Fruit fly (Drosophila melanogaster) whole organism, prepupa: ENCODE results near the gene CG6163.

Source experiments
- Blimp-1 ChIP-seq: fragments of 200-800 bp; sonication (Bioruptor generic); optimal IDR thresholded peaks from 3 replicates; lab custom pipeline; 2017; ENCODE audit warnings: missing biosample characterization, missing genetic modification characterization, mild to moderate bottlenecking, moderate library complexity, missing genetic modification reagents
- CG10631 ChIP-seq: fragments of 200-800 bp; sonication (Bioruptor generic); optimal IDR thresholded peaks from 2 replicates; lab custom pipeline; 2016; ENCODE audit warnings: missing biosample characterization, missing genetic modification characterization
- CG10669 ChIP-seq: fragments of 200-800 bp; sonication (Bioruptor generic); optimal IDR thresholded peaks from 3 replicates; lab custom pipeline; 2018; ENCODE audit warnings: missing biosample characterization, mild to moderate bottlenecking, missing genetic modification characterization, moderate library complexity
- CG11762 ChIP-seq: fragments of 200-800 bp; sonication (Bioruptor generic); optimal IDR thresholded peaks from 3 replicates; lab custom pipeline; 2016; ENCODE audit warnings: missing biosample characterization, missing genetic modification characterization; ENCODE audit not compliant: insufficient read depth
- CG15336 ChIP-seq: fragments of 200-800 bp; sonication (Bioruptor generic); IDR thresholded peaks from 2 replicates; pipeline ENCODE4 v1.3.6; 2022; ENCODE audit warnings: missing biosample characterization, missing genetic modification characterization
- CG1621 ChIP-seq: fragments of 200-800 bp; sonication (Bioruptor generic); optimal IDR thresholded peaks from 3 replicates; lab custom pipeline; 2018; ENCODE audit warnings: missing biosample characterization, mild to moderate bottlenecking, missing genetic modification characterization
- CG16779 ChIP-seq: fragments of 200-800 bp; sonication (Bioruptor generic); optimal IDR thresholded peaks from 3 replicates; lab custom pipeline; 2017; ENCODE audit warnings: missing biosample characterization, mild to moderate bottlenecking, missing genetic modification characterization
- CG3032 ChIP-seq: fragments of 200-800 bp; optimal IDR thresholded peaks from 2 replicates; lab custom pipeline; 2019; ENCODE audit warnings: missing biosample characterization, mild to moderate bottlenecking, missing genetic modification characterization, moderate library complexity
- CG31627 ChIP-seq: fragments of 200-800 bp; sonication (Bioruptor generic); optimal IDR thresholded peaks from 3 replicates; lab custom pipeline; 2016; ENCODE audit warnings: missing biosample characterization, missing genetic modification characterization
- CG6163 ChIP-seq: fragments of 200-800 bp; sonication (Bioruptor generic); IDR thresholded peaks from 3 replicates; pipeline ENCODE4 v1.3.6; 2022; ENCODE audit warnings: missing biosample characterization, missing genetic modification characterization
- CG6276 ChIP-seq: fragments of 200-800 bp; sonication (Bioruptor generic); optimal IDR thresholded peaks from 2 replicates; lab custom pipeline; 2017; ENCODE audit warnings: missing biosample characterization, mild to moderate bottlenecking, missing genetic modification characterization
- CG6792 ChIP-seq: fragments of 200-800 bp; sonication (Bioruptor generic); optimal IDR thresholded peaks from 3 replicates; lab custom pipeline; 2016; ENCODE audit warnings: missing biosample characterization, missing genetic modification characterization
- CG6808 ChIP-seq: fragments of 200-800 bp; sonication (Bioruptor generic); optimal IDR thresholded peaks from 3 replicates; lab custom pipeline; 2017; ENCODE audit warnings: missing biosample characterization, missing genetic modification characterization, mild to moderate bottlenecking, moderate library complexity, missing genetic modification reagents
- CG6854 ChIP-seq: fragments of 200-800 bp; sonication (Bioruptor generic); optimal IDR thresholded peaks from 2 replicates; lab custom pipeline; 2017; ENCODE audit warnings: missing biosample characterization, mild to moderate bottlenecking, missing genetic modification characterization
- CG7368 ChIP-seq: fragments of 200-800 bp; sonication (Bioruptor generic); optimal IDR thresholded peaks from 3 replicates; lab custom pipeline; 2016; ENCODE audit warnings: missing biosample characterization, missing genetic modification characterization
- CG8119 ChIP-seq: fragments of 200-800 bp; sonication (Bioruptor generic); IDR thresholded peaks from 3 replicates; pipeline ENCODE4 v1.3.6; 2022; ENCODE audit warnings: missing biosample characterization, missing genetic modification characterization
- CG8319 ChIP-seq: fragments of 200-800 bp; sonication (Bioruptor generic); optimal IDR thresholded peaks from 3 replicates; lab custom pipeline; 2016; ENCODE audit warnings: missing biosample characterization, missing genetic modification characterization
- CG8632 ChIP-seq: fragments of 200-800 bp; sonication (Bioruptor generic); optimal IDR thresholded peaks from 3 replicates; lab custom pipeline; 2016; ENCODE audit warnings: missing biosample characterization, missing genetic modification characterization
- Eip75B ChIP-seq: fragments of 200-800 bp; sonication (Bioruptor generic); optimal IDR thresholded peaks from 3 replicates; lab custom pipeline; 2016; ENCODE audit warnings: missing biosample characterization, missing genetic modification characterization
- Eip78C ChIP-seq: fragments of 200-800 bp; sonication (Bioruptor generic); peaks from one replicate; lab custom pipeline; 2016; ENCODE audit warnings: missing biosample characterization, missing genetic modification characterization
- Eip93F ChIP-seq: fragments of 200-800 bp; sonication (Bioruptor generic); optimal IDR thresholded peaks from 2 replicates; lab custom pipeline; 2016; ENCODE audit warnings: missing biosample characterization, mild to moderate bottlenecking, missing genetic modification characterization
- Ets96B ChIP-seq: fragments of 200-800 bp; optimal IDR thresholded peaks from 2 replicates; lab custom pipeline; 2019; ENCODE audit warnings: missing biosample characterization, mild to moderate bottlenecking, missing genetic modification characterization, moderate library complexity
- Gug ChIP-seq: fragments of 200-800 bp; sonication (Bioruptor generic); IDR thresholded peaks from 2 replicates; pipeline ENCODE4 v1.3.6; 2022; ENCODE audit warnings: missing biosample characterization, missing genetic modification characterization
- Hr38 ChIP-seq: sonication (Bioruptor generic); optimal IDR thresholded peaks from 2 replicates; lab custom pipeline; 2016; ENCODE audit warnings: missing biosample characterization, missing genetic modification characterization
- Hr39 ChIP-seq: fragments of 200-800 bp; sonication (Bioruptor generic); optimal IDR thresholded peaks from 2 replicates; lab custom pipeline; 2016; ENCODE audit warnings: missing biosample characterization, missing genetic modification characterization
- Hr4 ChIP-seq: fragments of 200-800 bp; sonication (Bioruptor generic); optimal IDR thresholded peaks from 3 replicates; lab custom pipeline; 2016; ENCODE audit warnings: missing biosample characterization, missing genetic modification characterization
- Lpt ChIP-seq: fragments of 200-800 bp; sonication (Bioruptor generic); optimal IDR thresholded peaks from 3 replicates; lab custom pipeline; 2016; ENCODE audit warnings: missing biosample characterization, missing genetic modification characterization
- Met ChIP-seq: fragments of 200-800 bp; sonication (Bioruptor generic); optimal IDR thresholded peaks from 3 replicates; lab custom pipeline; 2016; ENCODE audit warnings: missing biosample characterization, missing genetic modification characterization
- OdsH ChIP-seq: fragments of 200-800 bp; sonication (Bioruptor generic); optimal IDR thresholded peaks from 3 replicates; lab custom pipeline; 2016; ENCODE audit warnings: missing biosample characterization, missing genetic modification characterization
- Smox ChIP-seq: fragments of 200-800 bp; sonication (Bioruptor generic); optimal IDR thresholded peaks from 3 replicates; lab custom pipeline; 2016; ENCODE audit warnings: missing biosample characterization, missing genetic modification characterization
- Sox102F ChIP-seq: fragments of 200-800 bp; sonication (Bioruptor generic); optimal IDR thresholded peaks from 2 replicates; lab custom pipeline; 2016; ENCODE audit warnings: missing biosample characterization, mild to moderate bottlenecking, missing genetic modification characterization
- Sox14 ChIP-seq: fragments of 200-800 bp; sonication (Bioruptor generic); optimal IDR thresholded peaks from 3 replicates; lab custom pipeline; 2016; ENCODE audit warnings: missing biosample characterization, missing genetic modification characterization
- Sox15 ChIP-seq: fragments of 200-800 bp; sonication (Bioruptor generic); optimal IDR thresholded peaks from 3 replicates; lab custom pipeline; 2016; ENCODE audit warnings: missing biosample characterization, missing genetic modification characterization
- achi ChIP-seq: fragments of 200-800 bp; sonication (Bioruptor generic); optimal IDR thresholded peaks from 3 replicates; lab custom pipeline; 2016; ENCODE audit warnings: missing biosample characterization, missing genetic modification characterization
- cyc ChIP-seq: fragments of 200-800 bp; sonication (Bioruptor generic); optimal IDR thresholded peaks from 3 replicates; lab custom pipeline; 2016; ENCODE audit warnings: missing biosample characterization, missing genetic modification characterization
- dac ChIP-seq: fragments of 200-800 bp; sonication (Bioruptor generic); optimal IDR thresholded peaks from 2 replicates; lab custom pipeline; 2017; ENCODE audit warnings: missing biosample characterization, mild to moderate bottlenecking, missing genetic modification characterization
- eg ChIP-seq: fragments of 200-800 bp; sonication (Bioruptor generic); IDR thresholded peaks from 3 replicates; pipeline ENCODE4 v1.3.6; 2022; ENCODE audit warnings: missing biosample characterization, missing genetic modification characterization
- esn ChIP-seq: fragments of 200-800 bp; sonication (Bioruptor generic); optimal IDR thresholded peaks from 2 replicates; lab custom pipeline; 2016; ENCODE audit warnings: missing biosample characterization, mild to moderate bottlenecking, missing genetic modification characterization, moderate library complexity
- fd85E ChIP-seq: fragments of 200-800 bp; sonication (Bioruptor generic); optimal IDR thresholded peaks from 3 replicates; lab custom pipeline; 2016; ENCODE audit warnings: missing biosample characterization, missing genetic modification characterization
- fkh ChIP-seq: fragments of 200-800 bp; sonication (Bioruptor generic); optimal IDR thresholded peaks from 3 replicates; lab custom pipeline; 2017; ENCODE audit warnings: missing biosample characterization, mild to moderate bottlenecking, missing genetic modification characterization, moderate library complexity
- lz ChIP-seq: fragments of 200-800 bp; sonication (Bioruptor generic); optimal IDR thresholded peaks from 3 replicates; lab custom pipeline; 2016; ENCODE audit warnings: missing biosample characterization, missing genetic modification characterization
- pdm3 ChIP-seq: fragments of 200-800 bp; sonication (Bioruptor generic); optimal IDR thresholded peaks from 3 replicates; lab custom pipeline; 2016; ENCODE audit warnings: missing biosample characterization, missing genetic modification characterization
- spab ChIP-seq: fragments of 200-800 bp; sonication (Bioruptor generic); optimal IDR thresholded peaks from 2 replicates; lab custom pipeline; 2017; ENCODE audit warnings: missing biosample characterization, mild to moderate bottlenecking, missing genetic modification characterization, missing genetic modification reagents
- svp ChIP-seq: fragments of 200-800 bp; sonication (Bioruptor generic); peaks from one replicate; lab custom pipeline; 2016; ENCODE audit warnings: missing biosample characterization, missing genetic modification characterization
- topi ChIP-seq: fragments of 200-800 bp; sonication (Bioruptor generic); optimal IDR thresholded peaks from 3 replicates; lab custom pipeline; 2016; ENCODE audit warnings: missing biosample characterization, missing genetic modification characterization

The CG6163 gene

DNA sequence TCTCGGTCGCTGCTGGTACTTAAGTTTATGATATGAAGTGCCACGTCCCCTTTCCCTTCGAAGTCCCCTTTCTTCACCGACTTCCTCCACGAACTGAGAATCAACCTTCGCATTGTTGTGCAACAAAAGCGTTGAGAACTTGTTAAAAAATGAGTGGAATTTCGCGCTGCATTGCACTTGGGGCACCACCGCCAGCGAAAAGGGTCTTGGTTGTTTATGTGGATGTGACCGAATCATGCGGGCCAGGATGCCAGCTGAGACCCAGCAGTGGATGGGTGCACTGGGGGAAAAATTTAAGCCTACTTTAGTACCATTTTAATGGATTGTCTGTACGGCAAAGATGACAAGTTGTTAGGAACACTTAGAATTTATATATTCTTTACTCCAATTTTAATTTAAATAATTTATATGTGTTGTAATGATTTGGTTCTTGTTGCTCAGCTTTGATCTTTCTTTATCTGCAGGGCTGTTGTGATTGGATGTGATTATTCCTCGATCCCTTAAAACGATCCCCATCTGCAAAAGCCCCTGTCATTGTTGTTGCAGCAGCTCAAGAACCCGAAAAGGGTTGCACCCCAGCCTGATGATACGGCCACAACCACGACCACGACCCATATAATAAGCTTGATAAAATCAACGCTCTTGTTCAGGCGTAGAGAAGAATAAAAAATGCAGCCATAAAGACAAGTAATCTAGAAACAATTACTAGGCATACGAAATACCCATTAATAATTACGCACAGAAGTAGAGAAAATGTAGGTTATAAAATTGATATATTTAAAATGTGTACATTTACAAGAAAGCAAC, 17.5 kb upstream of the CG6163 start (continued):
- TF ChIP-seq CG6808 (GFP tag; lab: Kevin White, UChicago) (peak; percentile 1), CG15336 (no peak), CG8632 (GFP tag; lab: Kevin White, UChicago) (no peak), Eip78C (GFP tag; lab: Kevin White, UChicago) (peak; percentile 91), CG8119 (peak; percentile 18; the same call in 1 of the 3 replicates), Hr38 (GFP tag; lab: Kevin White, UChicago) (no peak), Sox15 (GFP tag; lab: Kevin White, UChicago) (peak; percentile 42), Hr4 (GFP tag; lab: Kevin White, UChicago) (no peak), CG1621 (tag; lab: Kevin White, UChicago) (peak; percentile 4), fd85E (GFP tag; lab: Kevin White, UChicago) (no peak), CG8319 (GFP tag; lab: Kevin White, UChicago) (no peak), Gug (GFP tag; lab: Robert Waterston, UW) (no peak), CG10669 (GFP tag; lab: Kevin White, UChicago) (peak; percentile 32), CG16779 (peak; percentile 2), fkh (no peak), Sox102F (peak; percentile 25), Ets96B (peak; percentile 30), topi (GFP tag; lab: Kevin White, UChicago) (peak; percentile 31), Smox (peak; percentile 49), CG7368 (GFP tag; lab: Kevin White, UChicago) (no peak), CG11762 (no peak), pdm3 (GFP tag; lab: Kevin White, UChicago) (peak; percentile 4), CG6163 (GFP tag; lab: Robert Waterston, UW) (peak; percentile 72; the same call in 2 of the 3 replicates), Eip93F (peak; percentile 20), Hr39 (GFP tag; lab: Kevin White, UChicago) (peak; percentile 40), Sox14 (GFP tag; lab: Kevin White, UChicago) (peak; percentile 26), eg (no peak), Lpt (no peak), svp (GFP tag; lab: Kevin White, UChicago) (peak; percentile 81), CG10631 (GFP tag; lab: Kevin White, UChicago) (peak; percentile 7), OdsH (peak; percentile 49), CG31627 (GFP tag; lab: Kevin White, UChicago) (peak; percentile 49), cyc (GFP tag; lab: Kevin White, UChicago) (peak; percentile 42), achi (GFP tag; lab: Kevin White, UChicago) (peak; percentile 23), Blimp-1 (GFP tag; lab: Kevin White, UChicago) (no peak), dac (GFP tag; lab: Kevin White, UChicago) (no peak)

DNA sequence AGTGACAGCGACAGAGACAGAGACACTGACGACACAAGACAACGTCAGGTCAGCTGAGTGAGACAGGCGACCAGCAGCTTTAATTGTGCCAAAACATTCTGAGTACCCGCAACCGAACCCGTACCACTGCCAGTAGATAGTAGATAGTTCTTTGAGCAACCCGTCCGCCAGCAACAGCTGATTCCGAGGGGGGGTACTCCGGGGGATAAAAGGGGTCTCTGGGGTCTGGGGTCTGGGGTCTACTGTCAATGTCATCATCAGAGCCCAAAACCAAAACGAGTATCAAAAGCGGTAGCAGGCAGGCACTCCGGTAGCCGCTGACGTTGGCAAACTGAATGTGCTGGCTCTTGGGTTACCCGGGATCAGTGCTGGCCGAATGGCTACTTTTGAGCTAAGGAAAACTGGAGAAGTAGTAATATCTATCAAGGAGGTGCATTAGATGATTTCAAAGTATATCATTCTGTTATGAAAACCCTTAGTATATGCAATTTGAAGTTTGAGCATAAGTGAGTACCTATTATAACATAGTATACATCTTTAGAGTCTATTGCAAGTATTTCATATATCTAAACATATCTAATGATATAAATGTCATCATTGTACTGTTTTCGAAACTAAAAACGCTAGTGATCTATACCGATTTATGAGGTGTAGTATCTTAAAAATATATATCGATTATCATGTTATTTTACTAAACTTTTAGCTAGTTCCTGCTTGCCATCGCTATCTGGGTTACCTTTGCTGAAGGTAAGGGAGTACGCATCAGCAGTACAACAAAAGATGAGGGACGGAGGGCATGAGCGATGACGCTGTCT, 16.6 kb upstream of the CG6163 start:
- peak; percentile 23 for TF ChIP-seq topi (GFP tag; lab: Kevin White, UChicago)
- TF ChIP-seq CG1621 (tag; lab: Kevin White, UChicago) = peak; percentile 13
- TF ChIP-seq Blimp-1 (GFP tag; lab: Kevin White, UChicago) = no peak
- peak; percentile 33 for TF ChIP-seq Ets96B
- peak; percentile 6 for TF ChIP-seq Eip75B (GFP tag; lab: Kevin White, UChicago)
- peak; percentile 25 for TF ChIP-seq CG6854 (GFP tag; lab: Kevin White, UChicago)
- peak; percentile 62 for TF ChIP-seq svp (GFP tag; lab: Kevin White, UChicago)
- TF ChIP-seq CG31627 (GFP tag; lab: Kevin White, UChicago) = peak; percentile 18
- peak; percentile 4 for TF ChIP-seq OdsH
- peak; percentile 29 for TF ChIP-seq pdm3 (GFP tag; lab: Kevin White, UChicago)
- TF ChIP-seq spab = no peak
- TF ChIP-seq CG6163 (GFP tag; lab: Robert Waterston, UW) = peak; percentile 64; the same call in 1 of the 3 replicates
- peak; percentile 29 for TF ChIP-seq Met (GFP tag; lab: Kevin White, UChicago)
- peak; percentile 74 for TF ChIP-seq Eip78C (GFP tag; lab: Kevin White, UChicago)
- peak; percentile 30 for TF ChIP-seq lz (GFP tag; lab: Kevin White, UChicago)
- no peak for TF ChIP-seq CG6792 (GFP tag; lab: Kevin White, UChicago)
- TF ChIP-seq CG15336 = no peak
- TF ChIP-seq CG6276 (GFP tag; lab: Kevin White, UChicago) = no peak
- TF ChIP-seq Smox = peak; percentile 25
- TF ChIP-seq esn (GFP tag; lab: Kevin White, UChicago) = peak; percentile 31
- TF ChIP-seq Hr39 (GFP tag; lab: Kevin White, UChicago) = peak; percentile 7
- peak; percentile 22 for TF ChIP-seq CG3032 (tag; lab: Kevin White, UChicago)
- TF ChIP-seq, all 60 proteins: peak for 17
